Fruit fly (Drosophila melanogaster): Measurements from ENCODE around the gene CG9691.

DNA sequence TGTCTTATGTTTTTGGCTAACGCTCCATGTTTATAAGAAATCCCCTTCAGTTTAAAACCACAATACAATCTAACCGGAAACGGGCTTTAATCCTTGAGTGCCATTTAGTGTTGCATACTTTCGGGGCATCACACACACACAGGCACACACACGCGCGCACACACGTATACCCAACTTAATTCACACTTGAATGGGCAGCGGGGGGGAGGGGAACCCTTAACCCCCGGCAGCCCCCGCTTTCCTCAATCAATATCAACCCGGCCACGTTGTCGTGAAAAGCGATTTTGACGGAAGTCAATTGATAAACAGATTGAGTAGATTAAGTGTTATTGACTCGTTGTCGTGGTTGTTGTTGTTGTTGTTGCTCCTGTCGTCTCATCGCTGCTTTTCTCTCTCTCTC is 36.7 kb upstream of the CG9691 start:
- TF ChIP-seq CG14711 (tag; optimal IDR thresholded peaks at IDR 0.05): no peak
- TF ChIP-seq kay (GFP tag; ENCODE audit: borderline replicate concordance): no peak
- TF ChIP-seq pad (GFP tag; optimal IDR thresholded peaks at IDR 0.05): no peak
- TF ChIP-seq toe (GFP tag; optimal IDR thresholded peaks at IDR 0.05): no peak
- no peak for TF ChIP-seq CG12768 (GFP tag; optimal IDR thresholded peaks at IDR 0.05)
- TF ChIP-seq Hr96 (GFP tag; optimal IDR thresholded peaks at IDR 0.05): no peak
- TF ChIP-seq CG1620 (GFP tag; optimal IDR thresholded peaks at IDR 0.05): no peak
- no peak for TF ChIP-seq tj (GFP tag; optimal IDR thresholded peaks at IDR 0.05)
- TF ChIP-seq CG7101 (tag; optimal IDR thresholded peaks at IDR 0.05): no peak
- TF ChIP-seq bab1 (GFP tag; optimal IDR thresholded peaks at IDR 0.05): no peak
- no peak for TF ChIP-seq CG33017 (tag; optimal IDR thresholded peaks at IDR 0.05)
